Worm (Caenorhabditis elegans): Measurements from ENCODE around the gene srw-15.

ce11 chrV:15216705-15217104, 13.6 kb upstream of the srw-15 start, which contains the start of gene sri-25:
- TF ChIP-seq tbx-7 (tag; optimal IDR thresholded peaks at IDR 0.05), result no peak
- no peak for TF ChIP-seq fkh-6 (tag; optimal IDR thresholded peaks at IDR 0.05)
- TF ChIP-seq unc-86 (tag; optimal IDR thresholded peaks at IDR 0.05), result no peak
- no peak for TF ChIP-seq eyg-1 (tag; optimal IDR thresholded peaks at IDR 0.05)
- TF ChIP-seq hlh-30 (tag; optimal IDR thresholded peaks at IDR 0.05; ENCODE audit: insufficient read depth), result no peak
- no peak for TF ChIP-seq fkh-10 (GFP tag; optimal IDR thresholded peaks at IDR 0.05)
- TF ChIP-seq pha-4 (tag; optimal IDR thresholded peaks at IDR 0.05), result no peak
- no peak for TF ChIP-seq dmd-4 (tag; optimal IDR thresholded peaks at IDR 0.05; ENCODE audit: borderline replicate concordance)
- TF ChIP-seq nhr-11 (tag; optimal IDR thresholded peaks at IDR 0.05), result no peak
- no peak for TF ChIP-seq dve-1 (tag; optimal IDR thresholded peaks at IDR 0.05)
- TF ChIP-seq npax-4 (tag; optimal IDR thresholded peaks at IDR 0.05), result no peak
- TF ChIP-seq zip-5 (tag; optimal IDR thresholded peaks at IDR 0.05), result no peak
